Fruit fly (Drosophila melanogaster) whole organism, pupa: ENCODE results near the gene CG43390.

Experiments used
- CG10348 ChIP-seq: fragments of 200-800 bp; sonication (Bioruptor generic); IDR thresholded peaks from 2 replicates; pipeline ENCODE4 v1.3.6; 2022; ENCODE audit warnings: missing biosample characterization, missing genetic modification characterization
- CG12605 ChIP-seq: fragments of 200-800 bp; sonication (Bioruptor generic); IDR thresholded peaks from 2 replicates; pipeline ENCODE4 v1.3.6; 2022; ENCODE audit warnings: missing biosample characterization, missing genetic modification characterization
- CG13204 ChIP-seq: fragments of 200-800 bp; sonication (Bioruptor generic); optimal IDR thresholded peaks from 2 replicates; lab custom pipeline; 2018; ENCODE audit warnings: missing biosample characterization, mild to moderate bottlenecking, missing genetic modification characterization, moderate library complexity
- CG14655 ChIP-seq: fragments of 200-800 bp; sonication (Bioruptor generic); optimal IDR thresholded peaks from 3 replicates; lab custom pipeline; 2017; ENCODE audit warnings: mild to moderate bottlenecking, missing biosample characterization, missing genetic modification reagents, missing genetic modification characterization
- CG15710 ChIP-seq: fragments of 200-800 bp; sonication (Bioruptor generic); optimal IDR thresholded peaks from 2 replicates; lab custom pipeline; 2018; ENCODE audit warnings: missing biosample characterization, mild to moderate bottlenecking, missing genetic modification characterization, moderate library complexity
- CG17806 ChIP-seq: fragments of 200-800 bp; sonication (Bioruptor generic); optimal IDR thresholded peaks from 2 replicates; lab custom pipeline; 2018; ENCODE audit warnings: missing biosample characterization, mild to moderate bottlenecking, missing genetic modification characterization, moderate library complexity
- CG32121 ChIP-seq: fragments of 200-800 bp; sonication (Bioruptor generic); IDR thresholded peaks from 2 replicates; pipeline ENCODE4 v1.3.6; 2022; ENCODE audit warnings: missing biosample characterization, missing genetic modification characterization
- CG34367 ChIP-seq: fragments of 200-800 bp; sonication (Bioruptor generic); optimal IDR thresholded peaks from 2 replicates; lab custom pipeline; 2018; ENCODE audit warnings: missing biosample characterization, mild to moderate bottlenecking, missing genetic modification characterization
- CG4496 ChIP-seq: fragments of 200-800 bp; sonication (Bioruptor generic); IDR thresholded peaks from 3 replicates; pipeline ENCODE4 v1.3.6; 2022; ENCODE audit warnings: missing biosample characterization, missing genetic modification characterization
- CG8159 ChIP-seq: fragments of 200-800 bp; sonication (Bioruptor generic); optimal IDR thresholded peaks from 3 replicates; lab custom pipeline; 2018; ENCODE audit warnings: missing biosample characterization, mild to moderate bottlenecking, missing genetic modification characterization, moderate library complexity
- CG8301 ChIP-seq: fragments of 200-800 bp; sonication (Bioruptor generic); optimal IDR thresholded peaks from 2 replicates; lab custom pipeline; 2018; ENCODE audit warnings: missing biosample characterization, mild to moderate bottlenecking, missing genetic modification characterization
- CG9948 ChIP-seq: fragments of 200-800 bp; sonication (Bioruptor generic); optimal IDR thresholded peaks from 2 replicates; lab custom pipeline; 2018; ENCODE audit warnings: missing biosample characterization, mild to moderate bottlenecking, missing genetic modification characterization, moderate library complexity
- D1 ChIP-seq: fragments of 200-800 bp; sonication (Bioruptor generic); optimal IDR thresholded peaks from 2 replicates; lab custom pipeline; 2018; ENCODE audit warnings: missing biosample characterization, mild to moderate bottlenecking, missing genetic modification characterization, moderate library complexity
- EcR ChIP-seq: fragments of 200-800 bp; sonication (Bioruptor generic); optimal IDR thresholded peaks from 3 replicates; lab custom pipeline; 2019; ENCODE audit warnings: missing biosample characterization, missing genetic modification characterization, mild to moderate bottlenecking, moderate library complexity, missing genetic modification reagents
- Ets98B ChIP-seq: fragments of 200-800 bp; sonication (Bioruptor generic); IDR thresholded peaks from 2 replicates; pipeline ENCODE4 v1.3.6; 2022; ENCODE audit warnings: missing biosample characterization, missing genetic modification characterization
- Pif1A ChIP-seq: fragments of 200-800 bp; sonication (Bioruptor generic); optimal IDR thresholded peaks from 3 replicates; lab custom pipeline; 2016; ENCODE audit warnings: missing biosample characterization, missing genetic modification characterization
- Pif1B ChIP-seq: fragments of 200-800 bp; sonication (Bioruptor generic); optimal IDR thresholded peaks from 3 replicates; lab custom pipeline; 2016; ENCODE audit warnings: missing biosample characterization, missing genetic modification characterization
- Snoo ChIP-seq: fragments of 200-800 bp; sonication (Bioruptor generic); optimal IDR thresholded peaks from 3 replicates; lab custom pipeline; 2017; ENCODE audit warnings: missing biosample characterization, mild to moderate bottlenecking, missing genetic modification characterization, inconsistent platforms
- fd96Ca ChIP-seq: fragments of 200-800 bp; sonication (Bioruptor generic); IDR thresholded peaks from 3 replicates; pipeline ENCODE4 v1.3.6; 2022; ENCODE audit warnings: missing biosample characterization, missing genetic modification characterization
- gl ChIP-seq: fragments of 200-800 bp; sonication (Bioruptor generic); optimal IDR thresholded peaks from 2 replicates; lab custom pipeline; 2018; ENCODE audit warnings: missing biosample characterization, mild to moderate bottlenecking, missing genetic modification characterization
- rn ChIP-seq: fragments of 200-800 bp; sonication (Bioruptor generic); IDR thresholded peaks from 2 replicates; pipeline ENCODE4 v1.3.6; 2022; ENCODE audit warnings: missing biosample characterization, missing genetic modification characterization

The CG43390 gene

dm6 chr3L:11623245-11623883 lies 43.6 kb upstream of the CG43390 start:
- peak; percentile 58; the same call in 1 of the 3 replicates for TF ChIP-seq CG4496 (GFP tag; lab: Robert Waterston, UW)
- TF ChIP-seq Snoo: peak; percentile 1
- no peak for TF ChIP-seq CG12605 (GFP tag; lab: Robert Waterston, UW)
- TF ChIP-seq CG32121: no peak
- no peak for TF ChIP-seq CG10348 (GFP tag; lab: Robert Waterston, UW)
- peak; percentile 36 for TF ChIP-seq Pif1B (GFP tag; lab: Kevin White, UChicago)
- TF ChIP-seq CG15710 (tag; lab: Kevin White, UChicago): peak; percentile 8
- TF ChIP-seq Pif1A (GFP tag; lab: Kevin White, UChicago): peak; percentile 15
- peak; percentile 44 for TF ChIP-seq EcR (GFP tag; lab: Kevin White, UChicago)
- peak; percentile 34; the same call in 1 of the 2 replicates for TF ChIP-seq Ets98B (GFP tag; lab: Robert Waterston, UW)
- TF ChIP-seq, all 21 proteins: peak for 7

dm6 chr3L:11622750-11623149 lies 43.0 kb upstream of the CG43390 start:
- no peak for TF ChIP-seq CG9948 (tag; lab: Kevin White, UChicago)
- no peak for TF ChIP-seq CG14655 (GFP tag; lab: Kevin White, UChicago)
- no peak for TF ChIP-seq CG8301 (tag; lab: Kevin White, UChicago)
- no peak for TF ChIP-seq Snoo
- TF ChIP-seq CG8159: no peak
- TF ChIP-seq CG17806 (tag; lab: Kevin White, UChicago): no peak
- TF ChIP-seq rn (GFP tag; lab: Robert Waterston, UW): no peak
- no peak for TF ChIP-seq CG4496 (GFP tag; lab: Robert Waterston, UW)
- no peak for TF ChIP-seq Pif1B (GFP tag; lab: Kevin White, UChicago)
- no peak for TF ChIP-seq Ets98B (GFP tag; lab: Robert Waterston, UW)
- TF ChIP-seq D1 (tag; lab: Kevin White, UChicago): no peak
- TF ChIP-seq CG15710 (tag; lab: Kevin White, UChicago): no peak
- TF ChIP-seq gl (tag; lab: Kevin White, UChicago): no peak

dm6 chr3L:11620001-11620400 lies 40.3 kb upstream of the CG43390 start, which contains the start of gene Muc68Ca:
TSS of gene Muc68Ca (minus strand) at chr3L:11620101.
- no peak for TF ChIP-seq CG13204
- no peak for TF ChIP-seq Ets98B (GFP tag; lab: Robert Waterston, UW)
- TF ChIP-seq CG4496 (GFP tag; lab: Robert Waterston, UW): no peak
- no peak for TF ChIP-seq CG9948 (tag; lab: Kevin White, UChicago)
- TF ChIP-seq CG12605 (GFP tag; lab: Robert Waterston, UW): no peak
- no peak for TF ChIP-seq Snoo
- no peak for TF ChIP-seq D1 (tag; lab: Kevin White, UChicago)
- TF ChIP-seq, all 21 proteins: peak for 0

- TF ChIP-seq fd96Ca (GFP tag; lab: Robert Waterston, UW): no peak
- no peak for TF ChIP-seq CG14655 (GFP tag; lab: Kevin White, UChicago)
- TF ChIP-seq CG8301 (tag; lab: Kevin White, UChicago): no peak
- no peak for TF ChIP-seq CG12605 (GFP tag; lab: Robert Waterston, UW)
- TF ChIP-seq CG15710 (tag; lab: Kevin White, UChicago): no peak
- TF ChIP-seq, all 21 proteins: peak for 0
Observed at dm6 chr3L:11609835-11610234, 30.1 kb upstream of the CG43390 start, which contains the start of gene CG42832. TSS of gene CG42832 (plus strand) at chr3L:11610135.

dm6 chr3L:11609153-11609809 lies 29.5 kb upstream of the CG43390 start, which contains the start of gene Duba:
TSS of gene Duba (minus strand) at chr3L:11609465.
- no peak for TF ChIP-seq CG34367 (tag; lab: Kevin White, UChicago)
- TF ChIP-seq CG9948 (tag; lab: Kevin White, UChicago): no peak
- peak; percentile 18 for TF ChIP-seq D1 (tag; lab: Kevin White, UChicago)
- no peak for TF ChIP-seq fd96Ca (GFP tag; lab: Robert Waterston, UW)
- TF ChIP-seq CG14655 (GFP tag; lab: Kevin White, UChicago): no peak
- no peak for TF ChIP-seq CG17806 (tag; lab: Kevin White, UChicago)
- no peak for TF ChIP-seq Pif1A (GFP tag; lab: Kevin White, UChicago)
- peak; percentile 9 for TF ChIP-seq CG15710 (tag; lab: Kevin White, UChicago)
- TF ChIP-seq, all 21 proteins: peak for 2

dm6 chr3L:11604227-11604626 lies 24.5 kb upstream of the CG43390 start:
- TF ChIP-seq gl (tag; lab: Kevin White, UChicago) (no peak), D1 (tag; lab: Kevin White, UChicago) (no peak), Pif1A (GFP tag; lab: Kevin White, UChicago) (no peak), Ets98B (GFP tag; lab: Robert Waterston, UW) (no peak), CG8159 (no peak), CG17806 (tag; lab: Kevin White, UChicago) (no peak), CG32121 (no peak), CG15710 (tag; lab: Kevin White, UChicago) (no peak)
